Fruit fly (Drosophila melanogaster): ENCODE measurements around the gene CG3448.

DNA sequence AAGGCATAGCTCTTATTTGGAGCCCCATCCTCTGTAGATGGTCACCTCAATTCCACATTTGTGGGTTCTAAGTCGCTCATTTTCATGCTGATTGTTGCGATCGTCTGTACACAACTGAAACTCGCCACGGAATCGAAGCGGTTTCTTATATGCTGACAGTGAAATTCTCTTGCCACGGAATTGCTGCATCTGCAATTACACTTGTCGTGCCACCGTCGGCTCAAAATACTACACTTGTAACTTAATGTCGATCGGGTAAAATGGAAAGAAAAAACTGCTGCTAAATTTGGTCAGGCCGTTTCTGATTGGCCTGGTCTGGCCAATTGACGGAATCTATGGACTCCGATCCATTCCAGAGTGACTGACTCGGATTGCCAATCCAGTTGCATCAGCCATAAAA, 45.9 kb upstream of the CG3448 start:
- no peak for TF ChIP-seq Sox102F (GFP tag; optimal IDR thresholded peaks at IDR 0.05)
- TF ChIP-seq CG16779 (tag; optimal IDR thresholded peaks at IDR 0.05) = no peak
- TF ChIP-seq salr (GFP tag; optimal IDR thresholded peaks at IDR 0.05) = no peak

Measured in whole organism, prepupa.